Fruit fly (Drosophila melanogaster): ENCODE measurements around the gene CG11594.
A peak's percentile ranks its signal among the peaks of the same experiment; 100 is the strongest.

The CG11594 gene

dm6 chr3L:4025738-4026505, at the start of gene CG11594 (continued):
- TF ChIP-seq lov (optimal IDR thresholded peaks at IDR 0.05) (no peak), lov (GFP tag; IDR thresholded peaks at IDR 0.05) (no peak), kni (GFP tag; optimal IDR thresholded peaks at IDR 0.05) (no peak), CG9932 (GFP tag; IDR thresholded peaks at IDR 0.05) (no peak), Optix (GFP tag; IDR thresholded peaks at IDR 0.05) (no peak), Poxn (GFP tag; IDR thresholded peaks at IDR 0.05) (no peak), MTF-1 (GFP tag; optimal IDR thresholded peaks at IDR 0.05; ENCODE audit: borderline replicate concordance) (peak; percentile 24), CG1529 (GFP tag; optimal IDR thresholded peaks at IDR 0.05) (no peak), MESR4 (GFP tag; optimal IDR thresholded peaks at IDR 0.05) (no peak), croc (GFP tag; conservative IDR thresholded peaks at IDR 0.05) (no peak), CG10321 (GFP tag; IDR thresholded peaks at IDR 0.05) (0 out of 2 replicates have a peak, but pooled peaks have one; percentile 17), twi (tag; optimal IDR thresholded peaks at IDR 0.05) (no peak), sens (GFP tag) (peak; percentile 62), wor (GFP tag; IDR thresholded peaks at IDR 0.05) (no peak), ken (GFP tag; IDR thresholded peaks at IDR 0.05) (0 out of 3 replicates have a peak, but pooled peaks have one; percentile 27), rib (GFP tag; IDR thresholded peaks at IDR 0.05) (no peak), wek (GFP tag; optimal IDR thresholded peaks at IDR 0.05) (no peak), Scr (GFP tag; IDR thresholded peaks at IDR 0.05; ENCODE audit: partially characterized antibody) (no peak), CG13123 (GFP tag; optimal IDR thresholded peaks at IDR 0.05) (no peak), gfzf (GFP tag; optimal IDR thresholded peaks at IDR 0.05) (no peak), sr (GFP tag; IDR thresholded peaks at IDR 0.05) (no peak), D19A (tag; optimal IDR thresholded peaks at IDR 0.05) (no peak), fd64A (GFP tag; optimal IDR thresholded peaks at IDR 0.05) (no peak), CG2875 (GFP tag; optimal IDR thresholded peaks at IDR 0.05) (no peak), dysf (GFP tag; IDR thresholded peaks at IDR 0.05) (peak; percentile 29; the same call in 1 of the 3 replicates), CG15479 (GFP tag; optimal IDR thresholded peaks at IDR 0.05) (no peak), Dfd (GFP tag; optimal IDR thresholded peaks at IDR 0.05) (no peak), usp (GFP tag; optimal IDR thresholded peaks at IDR 0.05) (no peak), HLH54F (GFP tag; optimal IDR thresholded peaks at IDR 0.05) (no peak), Hr51 (GFP tag; optimal IDR thresholded peaks at IDR 0.05) (no peak), Sox102F (GFP tag; optimal IDR thresholded peaks at IDR 0.05) (no peak), CG6813 (GFP tag; optimal IDR thresholded peaks at IDR 0.05) (peak; percentile 48), ash1 (GFP tag; optimal IDR thresholded peaks at IDR 0.05) (no peak), HLH4C (GFP tag; IDR thresholded peaks at IDR 0.05; ENCODE audit: partially characterized antibody) (no peak), Xrp1 (GFP tag; IDR thresholded peaks at IDR 0.05) (no peak), CG17612 (GFP tag; IDR thresholded peaks at IDR 0.05) (no peak), CG11723 (GFP tag; optimal IDR thresholded peaks at IDR 0.05) (peak; percentile 4), Sry-β (GFP tag; optimal IDR thresholded peaks at IDR 0.05) (no peak), grau (tag; optimal IDR thresholded peaks at IDR 0.05) (no peak), CG9817 (tag; optimal IDR thresholded peaks at IDR 0.05) (peak; percentile 48), NC2β (GFP tag; optimal IDR thresholded peaks at IDR 0.05) (no peak), dimm (GFP tag; IDR thresholded peaks at IDR 0.05) (no peak), CG1603 (tag; optimal IDR thresholded peaks at IDR 0.05) (no peak), CG1647 (GFP tag; optimal IDR thresholded peaks at IDR 0.05) (no peak), jumu (GFP tag; optimal IDR thresholded peaks at IDR 0.05) (no peak), al (GFP tag; IDR thresholded peaks at IDR 0.05) (no peak), cas (GFP tag; IDR thresholded peaks at IDR 0.05) (no peak), inv (GFP tag; IDR thresholded peaks at IDR 0.05; ENCODE audit: partially characterized antibody) (no peak), CG18011 (GFP tag; optimal IDR thresholded peaks at IDR 0.05) (no peak), dm (GFP tag; optimal IDR thresholded peaks at IDR 0.05) (no peak)

All from whole organism, embryonic.